Worm (Caenorhabditis elegans) whole organism, young adult: ENCODE measurements around the gene odr-8.
A peak's percentile ranks its signal among the peaks of the same experiment; 100 is the strongest.
"Not testable (repeated sequence)": the region's sequence is repeated elsewhere in the genome, so short reads cannot be mapped to it uniquely, and the experiment has no call there.

ENCODE experiments used
- B0261.1 ChIP-seq: sonication (generic microtip); optimal IDR thresholded peaks from 2 replicates; lab custom pipeline; 2016; ENCODE audit warnings: mild to moderate bottlenecking, missing genetic modification characterization, moderate library complexity, missing compliant biosample characterization
- B0336.3 ChIP-seq: fragments of 200-800 bp; sonication (Bioruptor generic); IDR thresholded peaks from 2 replicates; pipeline ENCODE4 v1.3.6; 2022; ENCODE audit warnings: missing genetic modification characterization, missing compliant biosample characterization
- D2030.7 ChIP-seq: fragments of 200-800 bp; sonication (Bioruptor generic); IDR thresholded peaks from 2 replicates; pipeline ENCODE4 v1.3.6; 2022; ENCODE audit warnings: missing genetic modification reagents, missing genetic modification characterization, missing compliant biosample characterization
- F33H1.4 ChIP-seq: fragments of 200-800 bp; sonication (Bioruptor generic); IDR thresholded peaks from 2 replicates; pipeline ENCODE4 v1.3.6; 2022; ENCODE audit warnings: missing genetic modification reagents, missing genetic modification characterization, missing compliant biosample characterization
- F57C9.4 ChIP-seq: sonication (generic microtip); optimal IDR thresholded peaks from 2 replicates; lab custom pipeline; 2017; ENCODE audit warnings: mild to moderate bottlenecking, missing genetic modification characterization, missing compliant biosample characterization
- T07F8.4 ChIP-seq: sonication (generic microtip); optimal IDR thresholded peaks from 2 replicates; lab custom pipeline; 2016; ENCODE audit warnings: mild to moderate bottlenecking, missing genetic modification characterization, moderate library complexity, missing compliant biosample characterization
- T26A5.8 ChIP-seq: sonication (generic microtip); optimal IDR thresholded peaks from 2 replicates; lab custom pipeline; 2016; ENCODE audit warnings: missing genetic modification characterization, missing compliant biosample characterization
- Y53F4B.3 ChIP-seq: fragments of 200-800 bp; sonication (Bioruptor generic); IDR thresholded peaks from 2 replicates; pipeline ENCODE4 v1.3.6; 2022; ENCODE audit warnings: missing genetic modification reagents, missing genetic modification characterization, missing compliant biosample characterization
- Y53G8AR.9 ChIP-seq: fragments of 200-800 bp; sonication (Bioruptor generic); conservative IDR thresholded peaks from 2 replicates; pipeline ENCODE4 v1.3.6; 2022; ENCODE audit warnings: missing genetic modification reagents, missing genetic modification characterization, missing compliant biosample characterization
- Y95B8A.8 ChIP-seq: fragments of 200-800 bp; sonication (Bioruptor generic); IDR thresholded peaks from 2 replicates; pipeline ENCODE4 v1.3.6; 2022; ENCODE audit warnings: missing genetic modification reagents, missing genetic modification characterization, missing compliant biosample characterization
- cebp-1 ChIP-seq, 2 experiments: fragments of 200-800 bp in 1 of 2; sonication (Bioruptor generic) in 1 of 2; sonication (generic microtip) in 1 of 2; IDR thresholded peaks in 1 of 2; optimal IDR thresholded peaks in 1 of 2; 2 replicates each; pipeline versions ENCODE4 v1.3.6 to Lab custom; 2017 to 2022; ENCODE audit warnings: missing compliant biosample characterization in 2 of 2, missing genetic modification characterization in 2 of 2, mild to moderate bottlenecking in 1 of 2, missing genetic modification reagents in 1 of 2, moderate library complexity in 1 of 2
- dpl-1 ChIP-seq: fragments of 150-350 bp; optimal IDR thresholded peaks from 2 replicates; lab custom pipeline; 2014; ENCODE audit warnings: missing biosample characterization, missing genetic modification reagents, missing genetic modification characterization
- efl-1 ChIP-seq: fragments of 150-350 bp; optimal IDR thresholded peaks from 2 replicates; lab custom pipeline; 2014; ENCODE audit warnings: missing biosample characterization, missing genetic modification reagents, missing genetic modification characterization
- ekl-4 ChIP-seq: fragments of 200-800 bp; sonication (Bioruptor generic); IDR thresholded peaks from 2 replicates; pipeline ENCODE4 v1.3.6; 2022; ENCODE audit warnings: missing genetic modification reagents, missing genetic modification characterization, missing compliant biosample characterization
- hmg-1.2 ChIP-seq: fragments of 200-800 bp; sonication (Bioruptor generic); IDR thresholded peaks from 2 replicates; pipeline ENCODE4 v1.3.6; 2022; ENCODE audit warnings: missing genetic modification reagents, missing genetic modification characterization, missing compliant biosample characterization
- hsf-1 ChIP-seq: fragments of 200-800 bp; sonication (Bioruptor generic); IDR thresholded peaks from 2 replicates; pipeline ENCODE4 v1.3.6; 2022; ENCODE audit warnings: missing genetic modification reagents, missing genetic modification characterization, missing compliant biosample characterization
- lin-35 ChIP-seq, 3 experiments: fragments of 150-350 bp in 2 of 3; sonication (generic microtip) in 1 of 3; optimal IDR thresholded peaks; 2 replicates each; lab custom pipeline; 2014 to 2018; ENCODE audit warnings: missing biosample characterization in 3 of 3, missing genetic modification characterization in 3 of 3, missing genetic modification reagents in 3 of 3
- lin-54 ChIP-seq: fragments of 200-800 bp; sonication (Bioruptor generic); optimal IDR thresholded peaks from 2 replicates; lab custom pipeline; 2018; ENCODE audit warnings: mild to moderate bottlenecking, missing genetic modification characterization, missing compliant biosample characterization
- madf-6 ChIP-seq: fragments of 200-800 bp; sonication (Bioruptor generic); IDR thresholded peaks from 2 replicates; pipeline ENCODE4 v1.3.6; 2022; ENCODE audit warnings: missing genetic modification reagents, missing genetic modification characterization, missing compliant biosample characterization
- mcd-1 ChIP-seq: fragments of 200-800 bp; sonication (Bioruptor generic); IDR thresholded peaks from 2 replicates; pipeline ENCODE4 v1.3.6; 2022; ENCODE audit warnings: missing genetic modification reagents, missing genetic modification characterization, missing compliant biosample characterization
- nfyb-1 ChIP-seq: fragments of 200-800 bp; sonication (Bioruptor generic); IDR thresholded peaks from 2 replicates; pipeline ENCODE4 v1.3.6; 2022; ENCODE audit warnings: missing genetic modification reagents, missing genetic modification characterization, missing compliant biosample characterization
- nhr-179 ChIP-seq: sonication (generic microtip); optimal IDR thresholded peaks from 2 replicates; lab custom pipeline; 2016; ENCODE audit warnings: mild to moderate bottlenecking, missing genetic modification characterization, missing compliant biosample characterization
- nhr-80 ChIP-seq: sonication (generic microtip); optimal IDR thresholded peaks from 2 replicates; lab custom pipeline; 2016; ENCODE audit warnings: missing genetic modification characterization, missing compliant biosample characterization
- repo-1 ChIP-seq: sonication (generic microtip); optimal IDR thresholded peaks from 2 replicates; lab custom pipeline; 2017; ENCODE audit warnings: mild to moderate bottlenecking, missing genetic modification characterization, missing compliant biosample characterization
- rpc-1 ChIP-seq, 2 experiments: fragments of 150-350 bp in 1 of 2; sonication (generic microtip) in 1 of 2; optimal IDR thresholded peaks; 2 replicates each; lab custom pipeline; 2014 to 2018; ENCODE audit warnings: missing biosample characterization in 1 of 2, missing genetic modification characterization in 1 of 2, missing genetic modification reagents in 1 of 2, missing genotype in 1 of 2
- snpc-1.3 ChIP-seq: sonication (generic microtip); optimal IDR thresholded peaks from 2 replicates; lab custom pipeline; 2017; ENCODE audit warnings: missing genetic modification characterization, mild to moderate bottlenecking, missing compliant biosample characterization, antibody characterized with exemption, moderate library complexity, missing genotype, missing genetic modification reagents; ENCODE audit not compliant: insufficient read depth
- snpc-3.4 ChIP-seq: sonication (generic microtip); optimal IDR thresholded peaks from 2 replicates; lab custom pipeline; 2017; ENCODE audit warnings: missing genetic modification characterization, mild to moderate bottlenecking, missing compliant biosample characterization, antibody characterized with exemption, moderate library complexity, missing genotype, missing genetic modification reagents
- snpc-4 ChIP-seq, 5 experiments: fragments of 150-350 bp in 1 of 5; sonication (generic microtip) in 4 of 5; optimal IDR thresholded peaks; 2 replicates each; lab custom pipeline; 2014 to 2018; ENCODE audit warnings: missing genetic modification characterization in 5 of 5, missing biosample characterization in 3 of 5, antibody characterized with exemption in 2 of 5, mild to moderate bottlenecking in 2 of 5, missing compliant biosample characterization in 2 of 5, missing genotype in 2 of 5, moderate library complexity in 2 of 5, missing genetic modification reagents in 1 of 5
- tbp1 ChIP-seq: fragments of 200-800 bp; sonication (Bioruptor generic); optimal IDR thresholded peaks from 2 replicates; lab custom pipeline; 2018; ENCODE audit warnings: mild to moderate bottlenecking, missing genetic modification characterization, missing compliant biosample characterization
- tbx-9 ChIP-seq: sonication (generic microtip); optimal IDR thresholded peaks from 2 replicates; lab custom pipeline; 2016; ENCODE audit warnings: borderline replicate concordance, missing genetic modification characterization, inconsistent platforms, missing compliant biosample characterization
- tlf-1 ChIP-seq: fragments of 200-800 bp; sonication (Bioruptor generic); optimal IDR thresholded peaks from 2 replicates; lab custom pipeline; 2018; ENCODE audit warnings: mild to moderate bottlenecking, missing genetic modification characterization, missing compliant biosample characterization
- ztf-22 ChIP-seq: fragments of 200-800 bp; sonication (Bioruptor generic); optimal IDR thresholded peaks from 2 replicates; lab custom pipeline; 2018; ENCODE audit warnings: mild to moderate bottlenecking, missing genetic modification characterization, moderate library complexity, missing compliant biosample characterization

Gene odr-8

ce11 chrIV:6554865-6555264, 27.6 kb downstream of the odr-8 start (continued):
- TF ChIP-seq nhr-179 (tag; lab: Kevin White, UChicago) (no peak), T07F8.4 (tag; lab: Kevin White, UChicago) (no peak), ekl-4 (GFP tag; lab: Robert Waterston, UW) (0 out of 2 replicates have a peak, but pooled peaks have one; percentile 29), nhr-80 (tag; lab: Kevin White, UChicago) (peak; percentile 96)

- TF ChIP-seq hmg-1.2 (0 out of 2 replicates have a peak, but pooled peaks have one; percentile 12), T26A5.8 (tag; lab: Kevin White, UChicago) (no peak), nfyb-1 (GFP tag; lab: Robert Waterston, UW) (0 out of 2 replicates have a peak, but pooled peaks have one; percentile 7), B0261.1 (tag; lab: Kevin White, UChicago) (no peak), repo-1 (peak; percentile 56), cebp-1 (GFP tag; IDR thresholded peaks at IDR 0.05; lab: Robert Waterston, UW) (no peak), cebp-1 (tag; optimal IDR thresholded peaks at IDR 0.05; lab: Kevin White, UChicago) (peak; percentile 27), ztf-22 (peak; percentile 6), snpc-4 (GFP tag; optimal IDR thresholded peaks at IDR 0.05; lab: Kevin White, UChicago) (no peak), snpc-4 (tag; optimal IDR thresholded peaks at IDR 0.05; lab: Kevin White, UChicago) (peak in 1 of 4 experiments; percentile 9), mcd-1 (GFP tag; lab: Robert Waterston, UW) (no peak), lin-35 (GFP tag; optimal IDR thresholded peaks at IDR 0.05; lab: Kevin White, UChicago) (no peak), B0336.3 (GFP tag; lab: Robert Waterston, UW) (peak; percentile 48; the same call in 1 of the 2 replicates), madf-6 (GFP tag; lab: Robert Waterston, UW) (0 out of 2 replicates have a peak, but pooled peaks have one; percentile 29), Y95B8A.8 (GFP tag; lab: Robert Waterston, UW) (0 out of 2 replicates have a peak, but pooled peaks have one; percentile 22), hsf-1 (GFP tag; lab: Robert Waterston, UW) (0 out of 2 replicates have a peak, but pooled peaks have one; percentile 10), efl-1 (GFP tag; lab: Kevin White, UChicago) (no peak), tbx-9 (tag; lab: Kevin White, UChicago) (no peak), Y53G8AR.9 (GFP tag; lab: Robert Waterston, UW) (0 out of 2 replicates have a peak, but pooled peaks have one; percentile 23), D2030.7 (GFP tag; lab: Robert Waterston, UW) (no peak)
Measured at ce11 chrIV:6552036-6552435, 30.5 kb downstream of the odr-8 start.

- TF ChIP-seq rpc-1 (optimal IDR thresholded peaks at IDR 0.05; lab: Kevin White, UChicago); snpc-4 (GFP tag; optimal IDR thresholded peaks at IDR 0.05; lab: Kevin White, UChicago): not testable (repeated sequence)
- TF ChIP-seq rpc-1 (tag; optimal IDR thresholded peaks at IDR 0.05; lab: Kevin White, UChicago): peak; percentile 57
- TF ChIP-seq snpc-4 (tag; optimal IDR thresholded peaks at IDR 0.05; lab: Kevin White, UChicago): peak in 1 of 4 experiments; percentile 5
Measured at ce11 chrIV:6551359-6552031, 31.0 kb downstream of the odr-8 start.

- TF ChIP-seq cebp-1 (GFP tag; IDR thresholded peaks at IDR 0.05; lab: Robert Waterston, UW) (no peak), cebp-1 (tag; optimal IDR thresholded peaks at IDR 0.05; lab: Kevin White, UChicago) (peak; percentile 37), F33H1.4 (GFP tag; lab: Robert Waterston, UW) (peak; percentile 18; the same call in 1 of the 2 replicates), hmg-1.2 (peak; percentile 88), F57C9.4 (tag; lab: Kevin White, UChicago) (no peak), efl-1 (GFP tag; lab: Kevin White, UChicago) (peak; percentile 72), snpc-1.3 (tag; lab: Kevin White, UChicago) (peak; percentile 27), lin-54 (peak; percentile 93), mcd-1 (GFP tag; lab: Robert Waterston, UW) (peak; percentile 87), Y53F4B.3 (GFP tag; lab: Robert Waterston, UW) (no peak), dpl-1 (GFP tag; lab: Kevin White, UChicago) (peak; percentile 52), tbp1 (GFP tag; lab: Kevin White, UChicago) (peak; percentile 26), lin-35 (GFP tag; optimal IDR thresholded peaks at IDR 0.05; lab: Kevin White, UChicago) (peak in 1 of 3 experiments; percentile 90), snpc-3.4 (tag; lab: Kevin White, UChicago) (peak; percentile 37), snpc-4 (GFP tag; optimal IDR thresholded peaks at IDR 0.05; lab: Kevin White, UChicago) (no peak), snpc-4 (tag; optimal IDR thresholded peaks at IDR 0.05; lab: Kevin White, UChicago) (peak in 2 of 4 experiments; percentile 74 to 83), tlf-1 (no peak)
- TF ChIP-seq, all 124 proteins: peak for 12
Measured at ce11 chrIV:6548609-6549008, 33.9 kb downstream of the odr-8 start, which contains the start of gene fan-1. TSS of gene fan-1 (plus strand) at chrIV:6548686.
